Worm (Caenorhabditis elegans): Measurements from ENCODE around the gene C24H10.4.

- TF ChIP-seq xbp-1 (tag; optimal IDR thresholded peaks at IDR 0.05) (peak; percentile 14), ceh-8 (GFP tag; optimal IDR thresholded peaks at IDR 0.05) (no peak), fos-1 (tag; optimal IDR thresholded peaks at IDR 0.05) (no peak), ama-1 (optimal IDR thresholded peaks at IDR 0.05) (no peak), nhr-77 (tag; optimal IDR thresholded peaks at IDR 0.05) (peak; percentile 2), elt-3 (tag; optimal IDR thresholded peaks at IDR 0.05) (no peak)
These were observed 4.9 kb upstream of the C24H10.4 start, which contains the start of gene C24H10.2 for ce11 chrX:5063750-5064652.

Data from whole organism, L1 larva.